Worm (Caenorhabditis elegans): ENCODE results near the gene sqt-3.

ce11 chrV:12303453-12304077 lies 49.0 kb upstream of the sqt-3 start:
- TF ChIP-seq nhr-77 (tag; optimal IDR thresholded peaks at IDR 0.05): peak; percentile 75
- no peak for TF ChIP-seq fos-1 (tag; optimal IDR thresholded peaks at IDR 0.05)
- peak; percentile 91 for TF ChIP-seq nhr-6 (tag; optimal IDR thresholded peaks at IDR 0.05)
- TF ChIP-seq set-16 (GFP tag; IDR thresholded peaks at IDR 0.05): peak; percentile 84
